Worm (Caenorhabditis elegans) whole organism, late embryonic: ENCODE measurements around the gene skr-9.

Experiments
- F13H6.1 ChIP-seq: sonication (generic microtip); optimal IDR thresholded peaks from 2 replicates; lab custom pipeline; 2016; ENCODE audit warnings: missing genetic modification characterization, missing compliant biosample characterization
- ahr-1 ChIP-seq: sonication (generic microtip); optimal IDR thresholded peaks from 2 replicates; lab custom pipeline; 2016; ENCODE audit warnings: missing genetic modification characterization, missing compliant biosample characterization
- ama-1 ChIP-seq: fragments of 150-350 bp; optimal IDR thresholded peaks from 2 replicates; lab custom pipeline; 2014
- fkh-10 ChIP-seq: fragments of 150-350 bp; optimal IDR thresholded peaks from 2 replicates; lab custom pipeline; 2014; ENCODE audit warnings: missing biosample characterization, missing genetic modification reagents, missing genetic modification characterization
- hlh-30 ChIP-seq: sonication (generic microtip); optimal IDR thresholded peaks from 2 replicates; lab custom pipeline; 2017; ENCODE audit warnings: antibody characterized with exemption, missing genetic modification characterization, missing compliant biosample characterization; ENCODE audit not compliant: insufficient read depth
- nhr-11 ChIP-seq: fragments of 150-350 bp; optimal IDR thresholded peaks from 2 replicates; lab custom pipeline; 2014; ENCODE audit warnings: missing biosample characterization, missing genetic modification characterization
- rnt-1 ChIP-seq: sonication (generic microtip); optimal IDR thresholded peaks from 2 replicates; lab custom pipeline; 2016; ENCODE audit warnings: missing genetic modification characterization, missing compliant biosample characterization
- ttx-3 ChIP-seq: sonication (generic microtip); optimal IDR thresholded peaks from 2 replicates; lab custom pipeline; 2016; ENCODE audit warnings: missing genetic modification reagents, missing genetic modification characterization, missing compliant biosample characterization
- unc-55 ChIP-seq: sonication (generic microtip); optimal IDR thresholded peaks from 2 replicates; lab custom pipeline; 2017; ENCODE audit warnings: missing biosample characterization, missing genetic modification reagents, missing genetic modification characterization

DNA sequence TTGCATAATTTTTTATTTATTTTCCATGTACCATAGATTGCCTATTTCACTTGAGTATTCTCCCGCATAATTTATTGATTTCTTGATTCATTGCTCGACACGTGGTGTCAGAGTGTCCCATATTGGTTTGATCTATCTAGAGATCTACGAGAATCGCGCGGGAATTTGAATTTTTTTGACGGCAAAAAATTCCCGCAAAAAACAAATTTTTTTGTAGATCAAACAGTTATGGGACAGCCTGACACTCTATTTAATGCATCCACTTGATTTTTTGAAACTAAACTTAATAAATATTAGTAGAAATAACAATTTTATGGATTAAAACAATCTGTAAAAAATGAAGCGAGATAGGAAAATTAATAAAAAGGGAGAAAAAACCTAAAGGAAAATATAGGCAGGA lies 37.4 kb upstream of the skr-9 start:
- TF ChIP-seq F13H6.1 (tag; lab: Kevin White, UChicago) (no peak), unc-55 (GFP tag; lab: Kevin White, UChicago) (no peak), nhr-11 (tag; lab: Kevin White, UChicago) (no peak), ttx-3 (tag; lab: Kevin White, UChicago) (no peak), hlh-30 (tag; lab: Kevin White, UChicago) (no peak), ama-1 (lab: Kevin White, UChicago) (no peak), fkh-10 (GFP tag; lab: Kevin White, UChicago) (no peak), rnt-1 (tag; lab: Kevin White, UChicago) (no peak), ahr-1 (tag; lab: Kevin White, UChicago) (no peak)
